Worm (Caenorhabditis elegans): Measurements from ENCODE around the gene D2096.13.

D2096.13 gene

DNA sequence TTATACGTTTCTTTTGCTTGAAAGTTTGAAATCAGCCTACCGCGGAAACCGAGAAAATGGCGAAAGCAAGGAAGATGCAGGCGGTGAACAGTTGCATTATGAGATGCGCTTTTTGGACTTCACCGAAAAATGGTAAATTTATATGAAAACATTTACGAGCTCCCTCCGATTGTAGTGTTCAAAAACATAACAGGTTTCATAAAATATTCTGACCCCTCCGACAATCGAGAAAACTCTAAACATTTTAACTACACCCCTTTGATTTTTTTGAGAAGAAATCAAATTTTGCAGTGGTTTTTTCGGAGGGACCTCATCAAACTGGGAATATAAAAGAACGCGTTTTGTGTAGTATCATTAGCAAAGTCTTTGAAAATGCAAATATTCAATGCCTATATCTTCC, 11.3 kb downstream of the D2096.13 start, which contains the start of the genes F17E9.18 and F17E9.15:
Gene F17E9.18 (minus strand): TSS at position 101 of the 400 bp plus-strand sequence.
Gene F17E9.15 (plus strand): TSS at position 368 of the 400 bp plus-strand sequence.
- no peak for TF ChIP-seq tbx-2 (tag; optimal IDR thresholded peaks at IDR 0.05)
- no peak for TF ChIP-seq ceh-48 (tag; optimal IDR thresholded peaks at IDR 0.05)
- no peak for TF ChIP-seq hlh-30 (tag; optimal IDR thresholded peaks at IDR 0.05; ENCODE audit: insufficient read depth)
- TF ChIP-seq pqm-1 (tag; optimal IDR thresholded peaks at IDR 0.05) = no peak
- no peak for TF ChIP-seq hlh-13 (GFP tag; optimal IDR thresholded peaks at IDR 0.05)
- no peak for TF ChIP-seq ceh-9 (tag; optimal IDR thresholded peaks at IDR 0.05)
- TF ChIP-seq ceh-6 (GFP tag; optimal IDR thresholded peaks at IDR 0.05) = no peak
- TF ChIP-seq ceh-14 (tag; optimal IDR thresholded peaks at IDR 0.05) = no peak
- TF ChIP-seq hlh-15 (tag; optimal IDR thresholded peaks at IDR 0.05) = no peak

ce11 chrIV:8345518-8345917, 12.9 kb downstream of the D2096.13 start, which contains the start of gene F17E9.5:
Gene F17E9.5, plus strand, starts transcription at chrIV:8345818.
- TF ChIP-seq ceh-14 (tag; optimal IDR thresholded peaks at IDR 0.05) = no peak
- TF ChIP-seq hlh-15 (tag; optimal IDR thresholded peaks at IDR 0.05) = no peak
- no peak for TF ChIP-seq ama-1 (optimal IDR thresholded peaks at IDR 0.05)
- TF ChIP-seq Y22D7AL.16 (tag; optimal IDR thresholded peaks at IDR 0.05) = no peak
- TF ChIP-seq che-1 (tag; optimal IDR thresholded peaks at IDR 0.05) = no peak
- no peak for TF ChIP-seq elt-2 (tag; optimal IDR thresholded peaks at IDR 0.05)
- TF ChIP-seq ceh-45 (GFP tag; IDR thresholded peaks at IDR 0.05) = no peak
- TF ChIP-seq ceh-31 (tag; optimal IDR thresholded peaks at IDR 0.05) = no peak
- no peak for TF ChIP-seq fkh-6 (tag; optimal IDR thresholded peaks at IDR 0.05)
- no peak for TF ChIP-seq ceh-2 (tag; optimal IDR thresholded peaks at IDR 0.05)
- TF ChIP-seq ahr-1 (tag; optimal IDR thresholded peaks at IDR 0.05) = no peak
- no peak for TF ChIP-seq ceh-18 (tag; optimal IDR thresholded peaks at IDR 0.05)
- no peak for TF ChIP-seq pag-3 (tag; optimal IDR thresholded peaks at IDR 0.05; ENCODE audit: borderline replicate concordance)
- no peak for TF ChIP-seq unc-86 (tag; optimal IDR thresholded peaks at IDR 0.05)
- no peak for TF ChIP-seq gmeb-2 (tag; optimal IDR thresholded peaks at IDR 0.05)
- no peak for TF ChIP-seq sdc-2 (tag; optimal IDR thresholded peaks at IDR 0.05)
- TF ChIP-seq mec-3 (tag; optimal IDR thresholded peaks at IDR 0.05; ENCODE audit: borderline replicate concordance) = no peak
- no peak for TF ChIP-seq unc-3 (GFP tag; conservative IDR thresholded peaks at IDR 0.05)
- TF ChIP-seq unc-3 (tag; optimal IDR thresholded peaks at IDR 0.05) = no peak
- no peak for TF ChIP-seq hlh-8 (tag; optimal IDR thresholded peaks at IDR 0.05)

DNA sequence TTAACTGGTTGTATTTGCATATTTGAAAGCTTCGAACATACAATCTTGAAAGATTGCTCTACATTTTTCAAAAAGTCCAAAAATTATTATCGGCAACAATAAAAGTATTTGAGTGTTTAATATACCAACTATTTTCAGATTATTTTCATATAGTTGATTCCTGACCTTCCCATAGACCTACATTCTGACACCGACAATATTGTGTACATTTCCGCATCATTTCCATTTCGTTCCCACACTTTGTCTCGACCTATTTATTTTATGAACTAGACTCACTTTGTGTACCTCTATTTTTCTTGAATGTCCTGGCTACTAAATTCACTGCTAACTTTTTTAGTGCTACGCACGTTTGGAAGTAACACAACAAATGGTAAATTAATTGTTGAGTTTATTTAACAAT, 16.0 kb downstream of the D2096.13 start, which contains the start of gene lgc-5:
Gene lgc-5 (plus strand): TSS at position 301 of the 400 bp plus-strand sequence.
- TF ChIP-seq ceh-30 (tag; optimal IDR thresholded peaks at IDR 0.05) (no peak), F13H6.1 (tag; optimal IDR thresholded peaks at IDR 0.05) (no peak), ztf-16 (tag; optimal IDR thresholded peaks at IDR 0.05) (no peak), gmeb-2 (tag; optimal IDR thresholded peaks at IDR 0.05) (no peak), lim-6 (tag; optimal IDR thresholded peaks at IDR 0.05) (no peak), ceh-22 (tag; optimal IDR thresholded peaks at IDR 0.05) (no peak), pat-9 (tag; optimal IDR thresholded peaks at IDR 0.05) (no peak), fkh-6 (tag; optimal IDR thresholded peaks at IDR 0.05) (no peak), lin-11 (tag; optimal IDR thresholded peaks at IDR 0.05) (no peak), che-1 (tag; optimal IDR thresholded peaks at IDR 0.05) (no peak), ceh-45 (GFP tag; IDR thresholded peaks at IDR 0.05) (no peak), ceh-34 (tag; optimal IDR thresholded peaks at IDR 0.05) (no peak), nhr-11 (tag; optimal IDR thresholded peaks at IDR 0.05) (no peak), sdc-2 (tag; optimal IDR thresholded peaks at IDR 0.05) (no peak), T23F11.4 (GFP tag; optimal IDR thresholded peaks at IDR 0.05) (no peak)

DNA sequence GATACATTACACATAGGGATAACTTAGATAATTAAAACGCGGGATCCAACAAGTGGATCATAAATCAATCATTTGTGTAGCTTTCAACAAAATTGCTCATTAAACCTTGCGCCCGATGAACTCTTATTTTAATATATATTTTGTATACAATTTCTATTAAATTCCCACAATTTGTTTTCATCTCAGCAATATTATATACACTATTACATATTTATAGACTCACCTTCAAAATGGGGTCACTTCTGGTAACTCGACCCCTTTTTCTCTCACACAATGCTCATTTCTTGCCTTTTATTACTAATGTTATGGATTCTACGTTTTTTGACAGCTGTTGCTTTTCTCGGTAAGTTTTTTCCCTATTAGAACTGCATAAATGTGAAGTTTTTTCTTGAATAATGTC, 18.8 kb downstream of the D2096.13 start, which contains the start of gene lgc-6:
Gene lgc-6 (plus strand): TSS at position 301 of the 400 bp plus-strand sequence.
- TF ChIP-seq nhr-232 (tag; optimal IDR thresholded peaks at IDR 0.05) = no peak
- TF ChIP-seq gmeb-2 (tag; optimal IDR thresholded peaks at IDR 0.05) = no peak
- TF ChIP-seq hlh-15 (tag; optimal IDR thresholded peaks at IDR 0.05) = no peak
- TF ChIP-seq ceh-18 (tag; optimal IDR thresholded peaks at IDR 0.05) = no peak
- no peak for TF ChIP-seq C38D4.7 (GFP tag; optimal IDR thresholded peaks at IDR 0.05)
- no peak for TF ChIP-seq pag-3 (tag; optimal IDR thresholded peaks at IDR 0.05; ENCODE audit: borderline replicate concordance)
- no peak for TF ChIP-seq pha-4 (tag; optimal IDR thresholded peaks at IDR 0.05)
- no peak for TF ChIP-seq hlh-30 (tag; optimal IDR thresholded peaks at IDR 0.05; ENCODE audit: insufficient read depth)
- no peak for TF ChIP-seq tbx-2 (tag; optimal IDR thresholded peaks at IDR 0.05)

Data from whole organism, late embryonic.